Worm (Caenorhabditis elegans) whole organism, L3 larva: ENCODE results near the gene Y15E3A.5.

Experiments used
- fkh-10 ChIP-seq: sonication (generic microtip); optimal IDR thresholded peaks from 2 replicates; lab custom pipeline; 2017; ENCODE audit warnings: missing biosample characterization, missing genetic modification reagents, missing genetic modification characterization
- nhr-43 ChIP-seq: sonication (generic microtip); optimal IDR thresholded peaks from 2 replicates; lab custom pipeline; 2016; ENCODE audit warnings: mild to moderate bottlenecking, missing genetic modification characterization, missing compliant biosample characterization; ENCODE audit not compliant: poor library complexity, severe bottlenecking
- nhr-77 ChIP-seq: fragments of 150-350 bp; optimal IDR thresholded peaks from 2 replicates; lab custom pipeline; 2014; ENCODE audit warnings: missing biosample characterization, missing genetic modification characterization
- pha-4 ChIP-seq: fragments of 150-350 bp; optimal IDR thresholded peaks from 2 replicates; lab custom pipeline; 2014; ENCODE audit warnings: missing biosample characterization, missing genetic modification reagents, missing genetic modification characterization
- skn-1 ChIP-seq: fragments of 150-350 bp; optimal IDR thresholded peaks from 2 replicates; lab custom pipeline; 2014; ENCODE audit warnings: missing biosample characterization, missing genetic modification characterization
- ztf-4 ChIP-seq: fragments of 150-350 bp; optimal IDR thresholded peaks from 2 replicates; lab custom pipeline; 2014; ENCODE audit warnings: missing biosample characterization, missing genetic modification characterization

ce11 chrX:15375299-15375698 is 34.9 kb downstream of the Y15E3A.5 start:
- peak; percentile 64 for TF ChIP-seq nhr-43 (tag; lab: Kevin White, UChicago)
- no peak for TF ChIP-seq skn-1 (tag; lab: Kevin White, UChicago)
- TF ChIP-seq fkh-10 = no peak
- TF ChIP-seq ztf-4 = no peak
- no peak for TF ChIP-seq pha-4
- no peak for TF ChIP-seq nhr-77 (tag; lab: Kevin White, UChicago)
